Worm (Caenorhabditis elegans) whole organism, L4 larva: ENCODE measurements around the gene ten-1.

Experiments
- ces-1 ChIP-seq: fragments of 150-350 bp; sonication (generic microtip); optimal IDR thresholded peaks from 4 replicates; lab custom pipeline; 2014; ENCODE audit warnings: missing biosample characterization, missing genetic modification reagents, missing genetic modification characterization
- daf-12 ChIP-seq: fragments of 150-350 bp; optimal IDR thresholded peaks from 2 replicates; lab custom pipeline; 2014; ENCODE audit warnings: missing biosample characterization, missing genetic modification reagents, missing genetic modification characterization
- lsy-2 ChIP-seq, 2 experiments: fragments of 150-350 bp in 1 of 2; sonication (generic microtip) in 1 of 2; optimal IDR thresholded peaks; 2 replicates each; lab custom pipeline; 2014 to 2017; ENCODE audit warnings: missing biosample characterization in 2 of 2, missing genetic modification characterization in 2 of 2
- nhr-11 ChIP-seq: fragments of 150-350 bp; optimal IDR thresholded peaks from 2 replicates; lab custom pipeline; 2014; ENCODE audit warnings: missing biosample characterization, missing genetic modification characterization
- spr-1 ChIP-seq: sonication (generic microtip); optimal IDR thresholded peaks from 2 replicates; lab custom pipeline; 2016; ENCODE audit warnings: mild to moderate bottlenecking, missing genetic modification characterization, missing compliant biosample characterization

DNA sequence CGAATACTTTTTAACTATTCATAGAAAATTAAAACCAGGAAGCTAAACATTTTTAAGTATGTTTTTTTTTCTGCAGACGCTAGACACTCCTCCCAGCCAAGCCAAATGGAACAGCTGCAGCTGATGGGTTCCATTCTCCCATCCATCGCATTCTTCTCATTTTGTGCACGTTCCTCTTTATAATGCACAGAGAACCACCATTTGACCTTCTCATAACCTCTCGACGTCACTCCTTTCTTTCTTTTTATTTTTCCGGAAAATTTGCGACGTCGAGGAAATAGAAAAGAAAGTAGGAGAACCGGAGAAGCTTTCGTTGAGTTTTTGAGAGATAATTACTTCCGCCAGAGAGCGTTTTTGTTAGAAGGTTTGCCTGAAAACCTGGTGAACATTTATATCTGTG lies 50.9 kb downstream of the ten-1 start:
- no peak for TF ChIP-seq daf-12 (tag; lab: Kevin White, UChicago)
- no peak for TF ChIP-seq spr-1 (tag; lab: Kevin White, UChicago)
- peak in 1 of 2 experiments; percentile 31 for TF ChIP-seq lsy-2 (tag; optimal IDR thresholded peaks at IDR 0.05; lab: Kevin White, UChicago)
- no peak for TF ChIP-seq nhr-11 (tag; lab: Kevin White, UChicago)
- no peak for TF ChIP-seq ces-1
